Fruit fly (Drosophila melanogaster) whole organism, embryonic: ENCODE results near the gene topi.

Experiments used
- Adf1 ChIP-seq: fragments of 200-800 bp; sonication (Bioruptor generic); IDR thresholded peaks from 2 replicates; pipeline ENCODE4 v1.3.6; 2022; ENCODE audit warnings: missing biosample characterization, missing genetic modification characterization
- Atf-2 ChIP-seq: fragments of 200-800 bp; sonication (Bioruptor generic); optimal IDR thresholded peaks from 2 replicates; lab custom pipeline; 2016; ENCODE audit warnings: missing biosample characterization, missing genetic modification characterization
- CG10267 ChIP-seq: fragments of 200-800 bp; sonication (Bioruptor generic); optimal IDR thresholded peaks from 2 replicates; lab custom pipeline; 2018; ENCODE audit warnings: missing biosample characterization, mild to moderate bottlenecking, missing genetic modification characterization, moderate library complexity
- CG11085 ChIP-seq: fragments of 200-800 bp; sonication (Bioruptor generic); IDR thresholded peaks from 2 replicates; pipeline ENCODE4 v1.3.6; 2022; ENCODE audit warnings: missing biosample characterization, missing genetic modification characterization
- CG12071 ChIP-seq: fragments of 200-800 bp; sonication (Bioruptor generic); optimal IDR thresholded peaks from 3 replicates; lab custom pipeline; 2018; ENCODE audit warnings: missing biosample characterization, mild to moderate bottlenecking, missing genetic modification characterization
- CG13894 ChIP-seq: fragments of 200-800 bp; sonication (Bioruptor generic); optimal IDR thresholded peaks from 3 replicates; lab custom pipeline; 2018; ENCODE audit warnings: missing biosample characterization, mild to moderate bottlenecking, missing genetic modification characterization, moderate library complexity
- CG14965 ChIP-seq: fragments of 200-800 bp; sonication (Bioruptor generic); optimal IDR thresholded peaks from 2 replicates; lab custom pipeline; 2016; ENCODE audit warnings: missing biosample characterization, missing genetic modification characterization, borderline replicate concordance
- CG16813 ChIP-seq: fragments of 200-800 bp; sonication (Bioruptor generic); IDR thresholded peaks from 3 replicates; pipeline ENCODE4 v1.3.6; 2022; ENCODE audit warnings: missing biosample characterization, missing genetic modification characterization; ENCODE audit not compliant: partially characterized antibody
- CG17328 ChIP-seq: fragments of 200-800 bp; sonication (Bioruptor generic); IDR thresholded peaks from 2 replicates; pipeline ENCODE4 v1.3.6; 2022; ENCODE audit warnings: missing biosample characterization, missing genetic modification characterization
- CG30403 ChIP-seq: fragments of 200-800 bp; sonication (Bioruptor generic); optimal IDR thresholded peaks from 3 replicates; lab custom pipeline; 2016; ENCODE audit warnings: missing biosample characterization, missing genetic modification characterization
- CG31388 ChIP-seq: fragments of 200-800 bp; sonication (Bioruptor generic); optimal IDR thresholded peaks from 2 replicates; lab custom pipeline; 2016; ENCODE audit warnings: missing biosample characterization, missing genetic modification characterization
- CG31441 ChIP-seq: fragments of 200-800 bp; sonication (Bioruptor generic); IDR thresholded peaks from 2 replicates; pipeline ENCODE4 v1.3.6; 2022; ENCODE audit warnings: missing biosample characterization, missing genetic modification characterization
- CG4707 ChIP-seq: fragments of 200-800 bp; sonication (Bioruptor generic); optimal IDR thresholded peaks from 2 replicates; lab custom pipeline; 2018; ENCODE audit warnings: missing biosample characterization, mild to moderate bottlenecking, missing genetic modification characterization, moderate library complexity
- CG5180 ChIP-seq: fragments of 200-800 bp; sonication (Bioruptor generic); optimal IDR thresholded peaks from 3 replicates; lab custom pipeline; 2017; ENCODE audit warnings: missing biosample characterization, missing genetic modification characterization, mild to moderate bottlenecking, moderate library complexity, missing genetic modification reagents
- CG6683 ChIP-seq: fragments of 200-800 bp; sonication (Bioruptor generic); optimal IDR thresholded peaks from 2 replicates; lab custom pipeline; 2017; ENCODE audit warnings: missing biosample characterization, mild to moderate bottlenecking, missing genetic modification characterization, missing genetic modification reagents
- CG7372 ChIP-seq: fragments of 200-800 bp; sonication (Bioruptor generic); IDR thresholded peaks from 2 replicates; pipeline ENCODE4 v1.3.6; 2022; ENCODE audit warnings: missing biosample characterization, missing genetic modification characterization
- CG8359 ChIP-seq: fragments of 200-800 bp; sonication (Bioruptor generic); optimal IDR thresholded peaks from 2 replicates; lab custom pipeline; 2017; ENCODE audit warnings: missing biosample characterization, mild to moderate bottlenecking, missing genetic modification characterization, borderline replicate concordance
- CG9215 ChIP-seq: fragments of 200-800 bp; sonication (Bioruptor generic); IDR thresholded peaks from 2 replicates; pipeline ENCODE4 v1.3.6; 2022; ENCODE audit warnings: missing biosample characterization, missing genetic modification characterization
- D19B ChIP-seq: fragments of 200-800 bp; sonication (Bioruptor generic); optimal IDR thresholded peaks from 2 replicates; lab custom pipeline; 2017; ENCODE audit warnings: missing biosample characterization, mild to moderate bottlenecking, missing genetic modification characterization
- Dad ChIP-seq: fragments of 200-800 bp; sonication (Bioruptor generic); optimal IDR thresholded peaks from 3 replicates; lab custom pipeline; 2016; ENCODE audit warnings: missing biosample characterization, missing genetic modification characterization
- Dip3 ChIP-seq: fragments of 200-800 bp; sonication (Bioruptor generic); optimal IDR thresholded peaks from 3 replicates; lab custom pipeline; 2016; ENCODE audit warnings: missing biosample characterization, missing genetic modification characterization
- Gug ChIP-seq: fragments of 200-800 bp; sonication (Bioruptor generic); IDR thresholded peaks from 4 replicates; pipeline ENCODE4 v1.3.6; 2022; ENCODE audit warnings: missing biosample characterization, missing genetic modification characterization
- H15 ChIP-seq: fragments of 200-800 bp; sonication (Bioruptor generic); IDR thresholded peaks from 3 replicates; pipeline ENCODE4 v1.3.6; 2022; ENCODE audit warnings: missing biosample characterization, missing genetic modification characterization
- Hey ChIP-seq: fragments of 200-800 bp; sonication (Bioruptor generic); optimal IDR thresholded peaks from 3 replicates; lab custom pipeline; 2018; ENCODE audit warnings: missing biosample characterization, mild to moderate bottlenecking, missing genetic modification characterization
- Meics ChIP-seq: fragments of 200-800 bp; sonication (Bioruptor generic); optimal IDR thresholded peaks from 2 replicates; lab custom pipeline; 2017; ENCODE audit warnings: missing biosample characterization, mild to moderate bottlenecking, missing genetic modification characterization
- Mrtf ChIP-seq: fragments of 200-800 bp; sonication (Bioruptor generic); IDR thresholded peaks from 3 replicates; pipeline ENCODE4 v1.3.6; 2022; ENCODE audit warnings: missing biosample characterization, missing genetic modification characterization
- Neu2 ChIP-seq: fragments of 200-800 bp; sonication (Bioruptor generic); optimal IDR thresholded peaks from 3 replicates; lab custom pipeline; 2016; ENCODE audit warnings: missing biosample characterization, missing genetic modification characterization, borderline replicate concordance
- Ssrp ChIP-seq: fragments of 200-800 bp; sonication (Bioruptor generic); optimal IDR thresholded peaks from 2 replicates; lab custom pipeline; 2018; ENCODE audit warnings: missing biosample characterization, mild to moderate bottlenecking, missing genetic modification characterization, moderate library complexity
- al ChIP-seq: fragments of 200-800 bp; sonication (Bioruptor generic); IDR thresholded peaks from 2 replicates; pipeline ENCODE4 v1.3.6; 2022; ENCODE audit warnings: missing biosample characterization, missing genetic modification characterization
- ara ChIP-seq: fragments of 200-800 bp; sonication (Bioruptor generic); IDR thresholded peaks from 2 replicates; pipeline ENCODE4 v1.3.6; 2022; ENCODE audit warnings: missing biosample characterization, missing genetic modification characterization
- bab2 ChIP-seq: fragments of 200-800 bp; sonication (Bioruptor generic); optimal IDR thresholded peaks from 2 replicates; lab custom pipeline; 2016; ENCODE audit warnings: missing biosample characterization, missing genetic modification characterization
- caup ChIP-seq: fragments of 200-800 bp; sonication (Bioruptor generic); optimal IDR thresholded peaks from 3 replicates; lab custom pipeline; 2017; ENCODE audit warnings: missing biosample characterization, mild to moderate bottlenecking, missing genetic modification characterization, moderate library complexity; ENCODE audit not compliant: severe bottlenecking
- cg ChIP-seq: fragments of 200-800 bp; sonication (Bioruptor generic); optimal IDR thresholded peaks from 3 replicates; lab custom pipeline; 2019; ENCODE audit warnings: missing biosample characterization, mild to moderate bottlenecking, missing genetic modification characterization, moderate library complexity
- dmrt11E ChIP-seq: fragments of 200-800 bp; sonication (Bioruptor generic); optimal IDR thresholded peaks from 3 replicates; lab custom pipeline; 2018; ENCODE audit warnings: missing biosample characterization, mild to moderate bottlenecking, missing genetic modification characterization, moderate library complexity
- fd96Cb ChIP-seq: fragments of 200-800 bp; sonication (Bioruptor generic); optimal IDR thresholded peaks from 2 replicates; lab custom pipeline; 2018; ENCODE audit warnings: missing biosample characterization, mild to moderate bottlenecking, missing genetic modification characterization, moderate library complexity
- ham ChIP-seq: fragments of 200-800 bp; sonication (Bioruptor generic); IDR thresholded peaks from 2 replicates; pipeline ENCODE4 v1.3.6; 2022; ENCODE audit warnings: missing biosample characterization, missing genetic modification characterization
- ind ChIP-seq: fragments of 200-800 bp; sonication (Bioruptor generic); optimal IDR thresholded peaks from 3 replicates; lab custom pipeline; 2016; ENCODE audit warnings: missing biosample characterization, missing genetic modification characterization
- inv ChIP-seq: fragments of 200-800 bp; sonication (Bioruptor generic); IDR thresholded peaks from 2 replicates; pipeline ENCODE4 v1.3.6; 2022; ENCODE audit warnings: missing biosample characterization, missing genetic modification characterization; ENCODE audit not compliant: partially characterized antibody
- mam ChIP-seq: fragments of 200-800 bp; sonication (Bioruptor generic); optimal IDR thresholded peaks from 3 replicates; lab custom pipeline; 2016; ENCODE audit warnings: missing biosample characterization, missing genetic modification characterization
- nau ChIP-seq: fragments of 200-800 bp; sonication (Bioruptor generic); optimal IDR thresholded peaks from 3 replicates; lab custom pipeline; 2017; ENCODE audit warnings: missing biosample characterization, mild to moderate bottlenecking, missing genetic modification characterization, missing genetic modification reagents
- nerfin-2 ChIP-seq: fragments of 200-800 bp; sonication (Bioruptor generic); IDR thresholded peaks from 2 replicates; pipeline ENCODE4 v1.3.6; 2022; ENCODE audit warnings: missing biosample characterization, missing genetic modification characterization; ENCODE audit not compliant: partially characterized antibody
- odd ChIP-seq: fragments of 200-800 bp; sonication (Bioruptor generic); optimal IDR thresholded peaks from 2 replicates; lab custom pipeline; 2017; ENCODE audit warnings: missing biosample characterization, mild to moderate bottlenecking, missing genetic modification characterization
- org-1 ChIP-seq: fragments of 200-800 bp; sonication (Bioruptor generic); optimal IDR thresholded peaks from 2 replicates; lab custom pipeline; 2017; ENCODE audit warnings: missing biosample characterization, missing genetic modification characterization
- phol ChIP-seq: fragments of 200-800 bp; sonication (Bioruptor generic); optimal IDR thresholded peaks from 3 replicates; lab custom pipeline; 2018; ENCODE audit warnings: missing biosample characterization, mild to moderate bottlenecking, missing genetic modification characterization, moderate library complexity
- pnt ChIP-seq: fragments of 200-800 bp; sonication (Bioruptor generic); optimal IDR thresholded peaks from 3 replicates; lab custom pipeline; 2016; ENCODE audit warnings: missing biosample characterization, missing genetic modification characterization
- pros ChIP-seq: fragments of 200-800 bp; sonication (Bioruptor generic); optimal IDR thresholded peaks from 3 replicates; lab custom pipeline; 2019; ENCODE audit warnings: missing biosample characterization, mild to moderate bottlenecking, missing genetic modification characterization, moderate library complexity
- schlank ChIP-seq: fragments of 200-800 bp; sonication (Bioruptor generic); optimal IDR thresholded peaks from 2 replicates; lab custom pipeline; 2018; ENCODE audit warnings: missing biosample characterization, mild to moderate bottlenecking, missing genetic modification characterization
- sima ChIP-seq: fragments of 200-800 bp; sonication (Bioruptor generic); optimal IDR thresholded peaks from 2 replicates; lab custom pipeline; 2016; ENCODE audit warnings: missing biosample characterization, missing genetic modification characterization
- vvl ChIP-seq: fragments of 200-800 bp; sonication (Bioruptor generic); IDR thresholded peaks from 2 replicates; pipeline ENCODE4 v1.3.6; 2022; ENCODE audit warnings: missing biosample characterization, missing genetic modification characterization
- zfh2 ChIP-seq: fragments of 200-800 bp; sonication (Bioruptor generic); optimal IDR thresholded peaks from 2 replicates; lab custom pipeline; 2016; ENCODE audit warnings: missing biosample characterization, missing genetic modification characterization

Gene topi

dm6 chr3R:9771519-9771972 lies 3.4 kb upstream of the topi start, which contains the start of gene CG9471 (continued):
- 0 out of 3 replicates have a peak, but pooled peaks have one; percentile 24 for TF ChIP-seq CG16813 (GFP tag; lab: Robert Waterston, UW)
- peak; percentile 93 for TF ChIP-seq Meics (GFP tag; lab: Kevin White, UChicago)
- peak; percentile 95 for TF ChIP-seq CG31441 (GFP tag; lab: Robert Waterston, UW)
- peak; percentile 57 for TF ChIP-seq CG31388
- TF ChIP-seq CG30403: peak; percentile 93
- TF ChIP-seq CG12071: peak; percentile 88
- peak; percentile 14 for TF ChIP-seq CG8359
- TF ChIP-seq mam (GFP tag; lab: Kevin White, UChicago): peak; percentile 95
- no peak for TF ChIP-seq CG14965 (GFP tag; lab: Kevin White, UChicago)
- peak; percentile 75 for TF ChIP-seq Dad (GFP tag; lab: Kevin White, UChicago)
- peak; percentile 93 for TF ChIP-seq ind (GFP tag; lab: Kevin White, UChicago)
- peak; percentile 89 for TF ChIP-seq pnt (GFP tag; lab: Kevin White, UChicago)
- TF ChIP-seq Adf1 (GFP tag; lab: Robert Waterston, UW): peak; percentile 71
- TF ChIP-seq nerfin-2: no peak
- peak; percentile 83 for TF ChIP-seq odd (GFP tag; lab: Kevin White, UChicago)
- peak; percentile 49 for TF ChIP-seq Hey
- peak; percentile 73 for TF ChIP-seq CG4707 (GFP tag; lab: Kevin White, UChicago)
- peak; percentile 87 for TF ChIP-seq CG9215 (GFP tag; lab: Robert Waterston, UW)
- TF ChIP-seq Gug: peak; percentile 89
- peak; percentile 92 for TF ChIP-seq CG7372 (GFP tag; lab: Robert Waterston, UW)
- peak; percentile 87 for TF ChIP-seq bab2 (GFP tag; lab: Kevin White, UChicago)
- TF ChIP-seq CG10267: peak; percentile 89
- TF ChIP-seq CG11085 (GFP tag; lab: Robert Waterston, UW): peak; percentile 86
- peak; percentile 92 for TF ChIP-seq fd96Cb (tag; lab: Kevin White, UChicago)
- TF ChIP-seq zfh2 (GFP tag; lab: Kevin White, UChicago): peak; percentile 85
- TF ChIP-seq Ssrp (tag; lab: Kevin White, UChicago): peak; percentile 87
- peak; percentile 71; the same call in 1 of the 2 replicates for TF ChIP-seq ham (GFP tag; lab: Robert Waterston, UW)
- TF ChIP-seq al (GFP tag; lab: Robert Waterston, UW): peak; percentile 87
- TF ChIP-seq ara (GFP tag; lab: Robert Waterston, UW): peak; percentile 91
- TF ChIP-seq CG5180 (GFP tag; lab: Kevin White, UChicago): peak; percentile 70
- peak; percentile 87 for TF ChIP-seq nau
- TF ChIP-seq Mrtf (GFP tag; lab: Robert Waterston, UW): peak; percentile 85
- peak; percentile 89 for TF ChIP-seq phol
- TF ChIP-seq sima (GFP tag; lab: Kevin White, UChicago): peak; percentile 7
- no peak for TF ChIP-seq cg (GFP tag; lab: Kevin White, UChicago)
- peak; percentile 82 for TF ChIP-seq Atf-2
- TF ChIP-seq CG17328 (GFP tag; lab: Robert Waterston, UW): peak; percentile 91
- peak; percentile 94 for TF ChIP-seq H15
- peak; percentile 65 for TF ChIP-seq Neu2 (GFP tag; lab: Kevin White, UChicago)
- TF ChIP-seq CG13894 (tag; lab: Kevin White, UChicago): peak; percentile 87
- peak; percentile 82 for TF ChIP-seq org-1 (GFP tag; lab: Kevin White, UChicago)
- TF ChIP-seq vvl (GFP tag; lab: Robert Waterston, UW): peak; percentile 97
- TF ChIP-seq inv (GFP tag; lab: Robert Waterston, UW): no peak
- peak; percentile 94 for TF ChIP-seq Dip3
- peak; percentile 83 for TF ChIP-seq dmrt11E
- TF ChIP-seq pros (GFP tag; lab: Kevin White, UChicago): no peak
- TF ChIP-seq CG6683: peak; percentile 85
- TF ChIP-seq D19B (GFP tag; lab: Kevin White, UChicago): peak; percentile 78
- peak; percentile 87 for TF ChIP-seq caup
- TF ChIP-seq schlank: peak; percentile 84
